Fruit fly (Drosophila melanogaster): ENCODE results near the gene CG5645.

The CG5645 gene

dm6 chr3L:12178847-12179437 lies 42.4 kb upstream of the CG5645 start (continued):
- no peak for TF ChIP-seq nau (GFP tag; optimal IDR thresholded peaks at IDR 0.05)
- TF ChIP-seq row (GFP tag; IDR thresholded peaks at IDR 0.05) = peak; percentile 50; the same call in 2 of the 3 replicates
- no peak for TF ChIP-seq oc (tag; optimal IDR thresholded peaks at IDR 0.05)
- TF ChIP-seq danr (GFP tag; IDR thresholded peaks at IDR 0.05) = no peak
- no peak for TF ChIP-seq Sox102F (GFP tag; optimal IDR thresholded peaks at IDR 0.05)
- no peak for TF ChIP-seq Hmx (GFP tag; optimal IDR thresholded peaks at IDR 0.05)
- no peak for TF ChIP-seq Neu2 (GFP tag; optimal IDR thresholded peaks at IDR 0.05; ENCODE audit: borderline replicate concordance)
- no peak for TF ChIP-seq chn (GFP tag; optimal IDR thresholded peaks at IDR 0.05)
- peak; percentile 50 for TF ChIP-seq slbo (GFP tag; IDR thresholded peaks at IDR 0.05)
- no peak for TF ChIP-seq Nf-YA (GFP tag; IDR thresholded peaks at IDR 0.05)
- no peak for TF ChIP-seq insv (GFP tag; optimal IDR thresholded peaks at IDR 0.05)
- no peak for TF ChIP-seq MTF-1 (GFP tag; optimal IDR thresholded peaks at IDR 0.05; ENCODE audit: borderline replicate concordance)
- TF ChIP-seq fru (optimal IDR thresholded peaks at IDR 0.05) = no peak
- no peak for TF ChIP-seq Hr39 (optimal IDR thresholded peaks at IDR 0.05)
- no peak for TF ChIP-seq Gsc (GFP tag; IDR thresholded peaks at IDR 0.05)
- no peak for TF ChIP-seq Ets97D (GFP tag; optimal IDR thresholded peaks at IDR 0.05)
- no peak for TF ChIP-seq kah (GFP tag; optimal IDR thresholded peaks at IDR 0.05)
- no peak for TF ChIP-seq rib (GFP tag; IDR thresholded peaks at IDR 0.05)
- no peak for TF ChIP-seq Ravus (GFP tag; IDR thresholded peaks at IDR 0.05)
- no peak for TF ChIP-seq CG11695 (GFP tag; IDR thresholded peaks at IDR 0.05)
- no peak for TF ChIP-seq CG17186 (GFP tag; optimal IDR thresholded peaks at IDR 0.05)
- peak; percentile 7; the same call in 1 of the 2 replicates for TF ChIP-seq CG9932 (GFP tag; IDR thresholded peaks at IDR 0.05)
- TF ChIP-seq wor (GFP tag; IDR thresholded peaks at IDR 0.05) = no peak
- no peak for TF ChIP-seq vvl (GFP tag; IDR thresholded peaks at IDR 0.05)
- TF ChIP-seq dysf (GFP tag; IDR thresholded peaks at IDR 0.05) = 0 out of 3 replicates have a peak, but pooled peaks have one; percentile 4
- TF ChIP-seq fd96Cb (tag; optimal IDR thresholded peaks at IDR 0.05) = no peak
- TF ChIP-seq crc (GFP tag; optimal IDR thresholded peaks at IDR 0.05) = no peak
- no peak for TF ChIP-seq usp (GFP tag; optimal IDR thresholded peaks at IDR 0.05)
- no peak for TF ChIP-seq Atf3 (GFP tag; optimal IDR thresholded peaks at IDR 0.05)
- TF ChIP-seq ken (GFP tag; IDR thresholded peaks at IDR 0.05) = no peak
- TF ChIP-seq shn (GFP tag; optimal IDR thresholded peaks at IDR 0.05) = no peak
- TF ChIP-seq gce (GFP tag; IDR thresholded peaks at IDR 0.05) = 0 out of 3 replicates have a peak, but pooled peaks have one; percentile 21
- no peak for TF ChIP-seq CG33213 (GFP tag; optimal IDR thresholded peaks at IDR 0.05)
- no peak for TF ChIP-seq CG16815 (GFP tag; optimal IDR thresholded peaks at IDR 0.05)
- no peak for TF ChIP-seq abd-A (tag; optimal IDR thresholded peaks at IDR 0.05)
- TF ChIP-seq bsh (GFP tag; optimal IDR thresholded peaks at IDR 0.05) = no peak
- no peak for TF ChIP-seq Max (GFP tag; optimal IDR thresholded peaks at IDR 0.05)
- peak; percentile 2 for TF ChIP-seq gem (tag; optimal IDR thresholded peaks at IDR 0.05)
- TF ChIP-seq CG1529 (GFP tag; optimal IDR thresholded peaks at IDR 0.05) = no peak
- TF ChIP-seq pros (GFP tag; optimal IDR thresholded peaks at IDR 0.05) = no peak
- no peak for TF ChIP-seq CG12659 (GFP tag; optimal IDR thresholded peaks at IDR 0.05)
- peak; percentile 34 for TF ChIP-seq grn (GFP tag; optimal IDR thresholded peaks at IDR 0.05)
- no peak for TF ChIP-seq gsb-n (tag; optimal IDR thresholded peaks at IDR 0.05)
- no peak for TF ChIP-seq Kr (GFP tag; optimal IDR thresholded peaks at IDR 0.05)
- TF ChIP-seq CG17829 (tag; optimal IDR thresholded peaks at IDR 0.05) = no peak
- TF ChIP-seq Deaf1 (tag; optimal IDR thresholded peaks at IDR 0.05) = no peak
- no peak for TF ChIP-seq CG11723 (GFP tag; optimal IDR thresholded peaks at IDR 0.05)
- no peak for TF ChIP-seq pan (optimal IDR thresholded peaks at IDR 0.05)
- no peak for TF ChIP-seq pan (GFP tag; optimal IDR thresholded peaks at IDR 0.05 in 1 of 2, IDR thresholded peaks at IDR 0.05 in 1 of 2)
- TF ChIP-seq ci (GFP tag; IDR thresholded peaks at IDR 0.05) = peak; percentile 43; the same call in 1 of the 3 replicates
- no peak for TF ChIP-seq CG2116 (GFP tag; optimal IDR thresholded peaks at IDR 0.05)
- peak; percentile 6 for TF ChIP-seq pb (GFP tag; optimal IDR thresholded peaks at IDR 0.05)
